Worm (Caenorhabditis elegans) whole organism, L4 larva: ENCODE data around the gene C47A10.12.

Experiments used
- Y75B8A.6 ChIP-seq: fragments of 200-800 bp; sonication (Bioruptor generic); IDR thresholded peaks from 2 replicates; pipeline ENCODE4 v1.3.6; 2022; ENCODE audit warnings: missing genetic modification reagents, missing genetic modification characterization, missing compliant biosample characterization
- arid-1 ChIP-seq: fragments of 200-800 bp; sonication (Bioruptor generic); conservative IDR thresholded peaks from 2 replicates; pipeline ENCODE4 v1.3.6; 2022; ENCODE audit warnings: missing genetic modification reagents, missing genetic modification characterization, missing compliant biosample characterization
- lin-1 ChIP-seq: fragments of 200-800 bp; sonication (Bioruptor generic); IDR thresholded peaks from 2 replicates; pipeline ENCODE4 v1.3.6; 2022; ENCODE audit warnings: missing genetic modification reagents, missing genetic modification characterization, missing compliant biosample characterization
- lin-13 ChIP-seq: fragments of 150-350 bp; optimal IDR thresholded peaks from 2 replicates; lab custom pipeline; 2014; ENCODE audit warnings: missing biosample characterization, missing genetic modification reagents, missing genetic modification characterization
- nhr-237 ChIP-seq: sonication (generic microtip); optimal IDR thresholded peaks from 2 replicates; lab custom pipeline; 2017; ENCODE audit warnings: missing biosample characterization, missing genetic modification characterization
- nhr-76 ChIP-seq: fragments of 150-350 bp; optimal IDR thresholded peaks from 2 replicates; lab custom pipeline; 2014; ENCODE audit warnings: missing biosample characterization, missing genetic modification characterization
- spr-3 ChIP-seq: fragments of 200-800 bp; sonication (Bioruptor generic); optimal IDR thresholded peaks from 2 replicates; lab custom pipeline; 2018; ENCODE audit warnings: mild to moderate bottlenecking, missing genetic modification characterization, missing compliant biosample characterization
- unc-62 ChIP-seq, 3 experiments: fragments of 150-350 bp in 1 of 3; sonication (generic microtip); optimal IDR thresholded peaks in 2 of 3; peaks in 1 of 3; 1 replicate in 1 of 3; 2 replicates in 2 of 3; lab custom pipeline; 2014 to 2017; ENCODE audit warnings: missing biosample characterization in 3 of 3, missing genetic modification characterization in 3 of 3, missing genetic modification reagents in 3 of 3, missing genotype in 1 of 3

- TF ChIP-seq spr-3 (GFP tag; lab: Kevin White, UChicago): no peak
- TF ChIP-seq lin-13 (GFP tag; lab: Kevin White, UChicago): no peak
- no peak for TF ChIP-seq nhr-237 (tag; lab: Kevin White, UChicago)
- TF ChIP-seq unc-62 (GFP tag; optimal IDR thresholded peaks at IDR 0.05 in 1 of 2; lab: Kevin White, UChicago): no peak
- no peak for TF ChIP-seq unc-62 (tag; optimal IDR thresholded peaks at IDR 0.05; lab: Kevin White, UChicago)
- TF ChIP-seq lin-1 (GFP tag; lab: Robert Waterston, UW): no peak
- no peak for TF ChIP-seq nhr-76 (tag; lab: Kevin White, UChicago)
- no peak for TF ChIP-seq Y75B8A.6
- TF ChIP-seq arid-1: no peak
Observed at ce11 chrV:17732516-17732915, 45.2 kb upstream of the C47A10.12 start, which contains the start of gene twk-42.
